Worm (Caenorhabditis elegans) whole organism, late embryonic: Measurements from ENCODE around the gene mrpl-21.

Experiments used
- C08G9.2 ChIP-seq: sonication (generic microtip); optimal IDR thresholded peaks from 2 replicates; lab custom pipeline; 2016; ENCODE audit warnings: mild to moderate bottlenecking, missing genetic modification characterization, moderate library complexity, missing compliant biosample characterization
- C38D4.7 ChIP-seq: fragments of 200-800 bp; sonication (Bioruptor generic); optimal IDR thresholded peaks from 2 replicates; lab custom pipeline; 2018; ENCODE audit warnings: mild to moderate bottlenecking, missing genetic modification characterization, moderate library complexity, missing compliant biosample characterization
- F13H6.1 ChIP-seq: sonication (generic microtip); optimal IDR thresholded peaks from 2 replicates; lab custom pipeline; 2016; ENCODE audit warnings: missing genetic modification characterization, missing compliant biosample characterization
- K09A11.1 ChIP-seq: sonication (generic microtip); optimal IDR thresholded peaks from 2 replicates; lab custom pipeline; 2017; ENCODE audit warnings: antibody characterized with exemption, mild to moderate bottlenecking, missing genetic modification characterization, missing compliant biosample characterization; ENCODE audit not compliant: insufficient read depth
- ahr-1 ChIP-seq: sonication (generic microtip); optimal IDR thresholded peaks from 2 replicates; lab custom pipeline; 2016; ENCODE audit warnings: missing genetic modification characterization, missing compliant biosample characterization
- ceh-14 ChIP-seq: sonication (generic microtip); optimal IDR thresholded peaks from 2 replicates; lab custom pipeline; 2016; ENCODE audit warnings: missing genotype, missing genetic modification characterization, missing compliant biosample characterization
- ceh-18 ChIP-seq: sonication (generic microtip); optimal IDR thresholded peaks from 2 replicates; lab custom pipeline; 2016; ENCODE audit warnings: missing genetic modification characterization, missing compliant biosample characterization
- ceh-2 ChIP-seq: sonication (generic microtip); optimal IDR thresholded peaks from 2 replicates; lab custom pipeline; 2016; ENCODE audit warnings: missing genotype, missing genetic modification characterization, missing compliant biosample characterization
- ceh-24 ChIP-seq: sonication (generic microtip); optimal IDR thresholded peaks from 2 replicates; lab custom pipeline; 2016; ENCODE audit warnings: mild to moderate bottlenecking, missing genetic modification characterization, missing compliant biosample characterization
- ceh-9 ChIP-seq: sonication (generic microtip); optimal IDR thresholded peaks from 2 replicates; lab custom pipeline; 2016; ENCODE audit warnings: mild to moderate bottlenecking, missing genetic modification characterization, inconsistent platforms, missing compliant biosample characterization
- che-1 ChIP-seq: sonication (generic microtip); optimal IDR thresholded peaks from 2 replicates; lab custom pipeline; 2016; ENCODE audit warnings: mild to moderate bottlenecking, missing genetic modification characterization, missing compliant biosample characterization
- dmd-4 ChIP-seq: sonication (generic microtip); optimal IDR thresholded peaks from 2 replicates; lab custom pipeline; 2016; ENCODE audit warnings: borderline replicate concordance, missing genetic modification characterization, missing compliant biosample characterization
- elt-4 ChIP-seq: sonication (generic microtip); optimal IDR thresholded peaks from 2 replicates; lab custom pipeline; 2016; ENCODE audit warnings: missing genetic modification characterization, missing compliant biosample characterization
- ets-4 ChIP-seq: sonication (generic microtip); optimal IDR thresholded peaks from 2 replicates; lab custom pipeline; 2016; ENCODE audit warnings: missing genetic modification characterization, missing compliant biosample characterization
- gmeb-2 ChIP-seq: sonication (generic microtip); optimal IDR thresholded peaks from 2 replicates; lab custom pipeline; 2016; ENCODE audit warnings: missing genetic modification characterization, inconsistent platforms, missing compliant biosample characterization
- hlh-13 ChIP-seq: fragments of 200-800 bp; sonication (Bioruptor generic); optimal IDR thresholded peaks from 2 replicates; lab custom pipeline; 2018; ENCODE audit warnings: mild to moderate bottlenecking, missing genetic modification characterization, missing compliant biosample characterization
- hlh-30 ChIP-seq: sonication (generic microtip); optimal IDR thresholded peaks from 2 replicates; lab custom pipeline; 2017; ENCODE audit warnings: antibody characterized with exemption, missing genetic modification characterization, missing compliant biosample characterization; ENCODE audit not compliant: insufficient read depth
- hlh-6 ChIP-seq: sonication (generic microtip); optimal IDR thresholded peaks from 2 replicates; lab custom pipeline; 2016; ENCODE audit warnings: missing genotype, missing genetic modification characterization, missing compliant biosample characterization
- hlh-8 ChIP-seq: sonication (generic microtip); optimal IDR thresholded peaks from 2 replicates; lab custom pipeline; 2016; ENCODE audit warnings: missing genotype, missing genetic modification characterization, missing compliant biosample characterization
- lim-6 ChIP-seq: sonication (generic microtip); optimal IDR thresholded peaks from 2 replicates; lab custom pipeline; 2016; ENCODE audit warnings: missing genetic modification characterization, missing compliant biosample characterization
- mec-3 ChIP-seq: sonication (generic microtip); optimal IDR thresholded peaks from 2 replicates; lab custom pipeline; 2016; ENCODE audit warnings: borderline replicate concordance, missing genetic modification characterization, missing compliant biosample characterization
- nfya-1 ChIP-seq: sonication (generic microtip); optimal IDR thresholded peaks from 2 replicates; lab custom pipeline; 2017; ENCODE audit warnings: missing genetic modification characterization, mild to moderate bottlenecking, missing compliant biosample characterization, antibody characterized with exemption, moderate library complexity
- nhr-232 ChIP-seq: sonication (generic microtip); optimal IDR thresholded peaks from 2 replicates; lab custom pipeline; 2016; ENCODE audit warnings: missing genetic modification characterization, missing compliant biosample characterization
- npax-4 ChIP-seq: sonication (generic microtip); optimal IDR thresholded peaks from 2 replicates; lab custom pipeline; 2016; ENCODE audit warnings: missing genetic modification characterization, missing compliant biosample characterization
- pat-9 ChIP-seq: fragments of 200-800 bp; sonication (Bioruptor generic); optimal IDR thresholded peaks from 2 replicates; lab custom pipeline; 2018; ENCODE audit warnings: mild to moderate bottlenecking, missing genetic modification characterization, moderate library complexity, missing compliant biosample characterization
- pha-2 ChIP-seq: sonication (generic microtip); optimal IDR thresholded peaks from 2 replicates; lab custom pipeline; 2017; ENCODE audit warnings: mild to moderate bottlenecking, missing genetic modification characterization, missing compliant biosample characterization
- pha-4 ChIP-seq: fragments of 150-350 bp; optimal IDR thresholded peaks from 2 replicates; lab custom pipeline; 2018; ENCODE audit warnings: missing biosample characterization, missing genetic modification reagents, missing genetic modification characterization
- pqm-1 ChIP-seq: sonication (generic microtip); optimal IDR thresholded peaks from 2 replicates; lab custom pipeline; 2016; ENCODE audit warnings: missing genetic modification characterization, missing compliant biosample characterization
- pros-1 ChIP-seq: fragments of 150-350 bp; optimal IDR thresholded peaks from 2 replicates; lab custom pipeline; 2014; ENCODE audit warnings: missing biosample characterization, missing genetic modification reagents, missing genetic modification characterization
- rnt-1 ChIP-seq: sonication (generic microtip); optimal IDR thresholded peaks from 2 replicates; lab custom pipeline; 2016; ENCODE audit warnings: missing genetic modification characterization, missing compliant biosample characterization
- sdc-2 ChIP-seq: sonication (generic microtip); optimal IDR thresholded peaks from 2 replicates; lab custom pipeline; 2016; ENCODE audit warnings: missing genotype, missing genetic modification characterization, missing compliant biosample characterization
- sox-2 ChIP-seq: fragments of 200-800 bp; sonication (Bioruptor generic); IDR thresholded peaks from 2 replicates; pipeline ENCODE4 v1.3.6; 2022; ENCODE audit warnings: missing genetic modification reagents, missing genetic modification characterization, missing compliant biosample characterization
- tbx-2 ChIP-seq: sonication (generic microtip); optimal IDR thresholded peaks from 2 replicates; lab custom pipeline; 2016; ENCODE audit warnings: missing genetic modification characterization, missing compliant biosample characterization
- tbx-7 ChIP-seq: sonication (generic microtip); optimal IDR thresholded peaks from 2 replicates; lab custom pipeline; 2016; ENCODE audit warnings: missing genotype, missing genetic modification characterization, missing compliant biosample characterization
- ttx-3 ChIP-seq: sonication (generic microtip); optimal IDR thresholded peaks from 2 replicates; lab custom pipeline; 2016; ENCODE audit warnings: missing genetic modification reagents, missing genetic modification characterization, missing compliant biosample characterization
- unc-55 ChIP-seq: sonication (generic microtip); optimal IDR thresholded peaks from 2 replicates; lab custom pipeline; 2017; ENCODE audit warnings: missing biosample characterization, missing genetic modification reagents, missing genetic modification characterization
- unc-86 ChIP-seq: sonication (generic microtip); optimal IDR thresholded peaks from 2 replicates; lab custom pipeline; 2016; ENCODE audit warnings: missing genetic modification characterization, missing compliant biosample characterization
- zip-5 ChIP-seq: sonication (generic microtip); optimal IDR thresholded peaks from 2 replicates; lab custom pipeline; 2016; ENCODE audit warnings: missing genetic modification characterization, missing compliant biosample characterization
- ztf-16 ChIP-seq: sonication (generic microtip); optimal IDR thresholded peaks from 2 replicates; lab custom pipeline; 2017; ENCODE audit warnings: missing genetic modification characterization, missing compliant biosample characterization

mrpl-21 gene

ce11 chrIII:4257896-4258295 lies 14.5 kb upstream of the mrpl-21 start:
- no peak for TF ChIP-seq hlh-30 (tag; lab: Kevin White, UChicago)
- TF ChIP-seq lim-6 (tag; lab: Kevin White, UChicago): no peak
- TF ChIP-seq nfya-1 (tag; lab: Kevin White, UChicago): no peak
- no peak for TF ChIP-seq gmeb-2
- TF ChIP-seq unc-55: no peak
- TF ChIP-seq ceh-2 (tag; lab: Kevin White, UChicago): no peak
- TF ChIP-seq sdc-2 (tag; lab: Kevin White, UChicago): no peak
- no peak for TF ChIP-seq ceh-14 (tag; lab: Kevin White, UChicago)
- TF ChIP-seq pros-1: no peak
- TF ChIP-seq pat-9 (tag; lab: Kevin White, UChicago): no peak
- no peak for TF ChIP-seq pqm-1 (tag; lab: Kevin White, UChicago)
- TF ChIP-seq unc-86 (tag; lab: Kevin White, UChicago): no peak
- no peak for TF ChIP-seq npax-4 (tag; lab: Kevin White, UChicago)
- no peak for TF ChIP-seq ahr-1
- TF ChIP-seq dmd-4 (tag; lab: Kevin White, UChicago): no peak

ce11 chrIII:4247571-4247970 lies 4.2 kb upstream of the mrpl-21 start, which contains the start of gene Y44F5A.1:
Gene Y44F5A.1, minus strand, starts transcription at chrIII:4247671.
- TF ChIP-seq ceh-18 (no peak), ztf-16 (no peak), tbx-2 (tag; lab: Kevin White, UChicago) (no peak), gmeb-2 (no peak), ceh-14 (tag; lab: Kevin White, UChicago) (no peak), sox-2 (GFP tag; lab: Robert Waterston, UW) (no peak), pros-1 (no peak), pha-2 (tag; lab: Kevin White, UChicago) (no peak), K09A11.1 (no peak), pha-4 (no peak), mec-3 (tag; lab: Kevin White, UChicago) (no peak), ceh-24 (tag; lab: Kevin White, UChicago) (no peak)

ce11 chrIII:4244285-4244684 lies 924 bp upstream of the mrpl-21 start, which contains the start of gene zhit-2:
Gene zhit-2, minus strand, starts transcription at chrIII:4244385.
- TF ChIP-seq elt-4 (tag; lab: Kevin White, UChicago) (no peak), hlh-13 (GFP tag; lab: Kevin White, UChicago) (no peak), che-1 (tag; lab: Kevin White, UChicago) (no peak), ets-4 (tag; lab: Kevin White, UChicago) (no peak), nhr-232 (tag; lab: Kevin White, UChicago) (no peak), hlh-6 (no peak), unc-86 (tag; lab: Kevin White, UChicago) (no peak), lim-6 (tag; lab: Kevin White, UChicago) (no peak), pqm-1 (tag; lab: Kevin White, UChicago) (no peak), F13H6.1 (tag; lab: Kevin White, UChicago) (no peak), hlh-8 (tag; lab: Kevin White, UChicago) (no peak), C38D4.7 (GFP tag; lab: Kevin White, UChicago) (no peak), tbx-7 (tag; lab: Kevin White, UChicago) (no peak), ceh-9 (no peak), ttx-3 (tag; lab: Kevin White, UChicago) (no peak), gmeb-2 (no peak), npax-4 (tag; lab: Kevin White, UChicago) (no peak)

ce11 chrIII:4242225-4242862 lies 1.0 kb downstream of the mrpl-21 start, which contains the start of gene F43C1.7:
Gene F43C1.7, minus strand, starts transcription at chrIII:4242575.
- no peak for TF ChIP-seq zip-5 (tag; lab: Kevin White, UChicago)
- no peak for TF ChIP-seq unc-55
- no peak for TF ChIP-seq dmd-4 (tag; lab: Kevin White, UChicago)
- TF ChIP-seq C08G9.2 (tag; lab: Kevin White, UChicago): no peak
- no peak for TF ChIP-seq npax-4 (tag; lab: Kevin White, UChicago)
- no peak for TF ChIP-seq rnt-1 (tag; lab: Kevin White, UChicago)
